Worm (Caenorhabditis elegans) whole organism, young adult: ENCODE results near the gene C48B4.3.

Experiments
- B0261.1 ChIP-seq: sonication (generic microtip); optimal IDR thresholded peaks from 2 replicates; lab custom pipeline; 2016; ENCODE audit warnings: mild to moderate bottlenecking, missing genetic modification characterization, moderate library complexity, missing compliant biosample characterization
- B0336.3 ChIP-seq: fragments of 200-800 bp; sonication (Bioruptor generic); IDR thresholded peaks from 2 replicates; pipeline ENCODE4 v1.3.6; 2022; ENCODE audit warnings: missing genetic modification characterization, missing compliant biosample characterization
- F22D6.2 ChIP-seq: sonication (generic microtip); optimal IDR thresholded peaks from 2 replicates; lab custom pipeline; 2016; ENCODE audit warnings: mild to moderate bottlenecking, missing genetic modification characterization, missing compliant biosample characterization
- F37B4.10 ChIP-seq: fragments of 200-800 bp; sonication (Bioruptor generic); IDR thresholded peaks from 2 replicates; pipeline ENCODE4 v1.3.6; 2022; ENCODE audit warnings: missing genetic modification characterization, missing compliant biosample characterization
- F52B5.7 ChIP-seq: sonication (generic microtip); optimal IDR thresholded peaks from 2 replicates; lab custom pipeline; 2016; ENCODE audit warnings: mild to moderate bottlenecking, missing genetic modification characterization, missing compliant biosample characterization
- Y53F4B.3 ChIP-seq: fragments of 200-800 bp; sonication (Bioruptor generic); IDR thresholded peaks from 2 replicates; pipeline ENCODE4 v1.3.6; 2022; ENCODE audit warnings: missing genetic modification reagents, missing genetic modification characterization, missing compliant biosample characterization
- Y67H2A.10 ChIP-seq: fragments of 200-800 bp; sonication (Bioruptor generic); conservative IDR thresholded peaks from 2 replicates; pipeline ENCODE4 v1.3.6; 2022; ENCODE audit warnings: missing genetic modification reagents, missing genetic modification characterization, missing compliant biosample characterization
- aptf-2 ChIP-seq: fragments of 200-800 bp; sonication (Bioruptor generic); conservative IDR thresholded peaks from 2 replicates; pipeline ENCODE4 v1.3.6; 2022; ENCODE audit warnings: missing genetic modification reagents, missing genetic modification characterization, missing compliant biosample characterization
- atf-7 ChIP-seq: sonication (generic microtip); optimal IDR thresholded peaks from 2 replicates; lab custom pipeline; 2017; ENCODE audit warnings: mild to moderate bottlenecking, missing genetic modification characterization, missing compliant biosample characterization
- athp-1 ChIP-seq: sonication (generic microtip); optimal IDR thresholded peaks from 2 replicates; lab custom pipeline; 2017; ENCODE audit warnings: mild to moderate bottlenecking, missing genetic modification characterization, missing compliant biosample characterization
- attf-3 ChIP-seq: fragments of 200-800 bp; sonication (Bioruptor generic); conservative IDR thresholded peaks from 2 replicates; pipeline ENCODE4 v1.3.6; 2022; ENCODE audit warnings: missing genetic modification reagents, missing genetic modification characterization, missing compliant biosample characterization
- bed-2 ChIP-seq: fragments of 200-800 bp; sonication (Bioruptor generic); IDR thresholded peaks from 2 replicates; pipeline ENCODE4 v1.3.6; 2022; ENCODE audit warnings: missing genetic modification reagents, missing genetic modification characterization, missing compliant biosample characterization
- ccch-3 ChIP-seq: fragments of 200-800 bp; sonication (Bioruptor generic); optimal IDR thresholded peaks from 2 replicates; lab custom pipeline; 2018; ENCODE audit warnings: mild to moderate bottlenecking, missing genetic modification characterization, missing compliant biosample characterization
- ceh-100 ChIP-seq: fragments of 200-800 bp; sonication (Bioruptor generic); IDR thresholded peaks from 2 replicates; pipeline ENCODE4 v1.3.6; 2022; ENCODE audit warnings: missing genetic modification reagents, missing genetic modification characterization, missing compliant biosample characterization
- ceh-79 ChIP-seq: sonication (generic microtip); optimal IDR thresholded peaks from 2 replicates; lab custom pipeline; 2017; ENCODE audit warnings: mild to moderate bottlenecking, missing genetic modification characterization, missing compliant biosample characterization
- chd-7 ChIP-seq: sonication (generic microtip); optimal IDR thresholded peaks from 2 replicates; lab custom pipeline; 2016; ENCODE audit warnings: mild to moderate bottlenecking, missing genetic modification characterization, moderate library complexity, missing compliant biosample characterization
- dox-1 ChIP-seq: fragments of 200-800 bp; sonication (Bioruptor generic); IDR thresholded peaks from 2 replicates; pipeline ENCODE4 v1.3.6; 2022; ENCODE audit warnings: missing genetic modification reagents, missing genetic modification characterization, missing compliant biosample characterization
- efl-1 ChIP-seq: fragments of 150-350 bp; optimal IDR thresholded peaks from 2 replicates; lab custom pipeline; 2014; ENCODE audit warnings: missing biosample characterization, missing genetic modification reagents, missing genetic modification characterization
- egrh-3 ChIP-seq: fragments of 200-800 bp; sonication (Bioruptor generic); IDR thresholded peaks from 2 replicates; pipeline ENCODE4 v1.3.6; 2022; ENCODE audit warnings: missing genetic modification reagents, missing genetic modification characterization, missing compliant biosample characterization
- fkh-3 ChIP-seq: sonication (generic microtip); optimal IDR thresholded peaks from 2 replicates; lab custom pipeline; 2016; ENCODE audit warnings: mild to moderate bottlenecking, missing genetic modification characterization, missing compliant biosample characterization
- him-1 ChIP-seq: sonication (generic microtip); optimal IDR thresholded peaks from 2 replicates; lab custom pipeline; 2016; ENCODE audit warnings: missing genotype, missing genetic modification reagents, missing genetic modification characterization, missing compliant biosample characterization
- hlh-26 ChIP-seq: fragments of 200-800 bp; sonication (Bioruptor generic); conservative IDR thresholded peaks from 2 replicates; pipeline ENCODE4 v1.3.6; 2022; ENCODE audit warnings: missing genetic modification reagents, missing genetic modification characterization, missing compliant biosample characterization
- hsf-1 ChIP-seq: fragments of 200-800 bp; sonication (Bioruptor generic); IDR thresholded peaks from 2 replicates; pipeline ENCODE4 v1.3.6; 2022; ENCODE audit warnings: missing genetic modification reagents, missing genetic modification characterization, missing compliant biosample characterization
- lin-26 ChIP-seq: fragments of 200-800 bp; sonication (Bioruptor generic); IDR thresholded peaks from 2 replicates; pipeline ENCODE4 v1.3.6; 2022; ENCODE audit warnings: missing genetic modification reagents, missing genetic modification characterization, missing compliant biosample characterization
- lsl-1 ChIP-seq: fragments of 200-800 bp; sonication (Bioruptor generic); optimal IDR thresholded peaks from 2 replicates; lab custom pipeline; 2018; ENCODE audit warnings: mild to moderate bottlenecking, missing genetic modification characterization, moderate library complexity, missing compliant biosample characterization
- lsy-27 ChIP-seq: sonication (generic microtip); optimal IDR thresholded peaks from 2 replicates; lab custom pipeline; 2017; ENCODE audit warnings: missing genetic modification characterization, mild to moderate bottlenecking, missing compliant biosample characterization, antibody characterized with exemption, missing genotype, borderline replicate concordance; ENCODE audit not compliant: insufficient read depth
- madf-6 ChIP-seq: fragments of 200-800 bp; sonication (Bioruptor generic); IDR thresholded peaks from 2 replicates; pipeline ENCODE4 v1.3.6; 2022; ENCODE audit warnings: missing genetic modification reagents, missing genetic modification characterization, missing compliant biosample characterization
- madf-8 ChIP-seq: fragments of 200-800 bp; sonication (Bioruptor generic); conservative IDR thresholded peaks from 2 replicates; pipeline ENCODE4 v1.3.6; 2022; ENCODE audit warnings: missing genetic modification reagents, missing genetic modification characterization, missing compliant biosample characterization
- mes-4 ChIP-seq: sonication (generic microtip); optimal IDR thresholded peaks from 2 replicates; lab custom pipeline; 2016; ENCODE audit warnings: missing genotype, missing genetic modification characterization, missing compliant biosample characterization
- nfyb-1 ChIP-seq: fragments of 200-800 bp; sonication (Bioruptor generic); IDR thresholded peaks from 2 replicates; pipeline ENCODE4 v1.3.6; 2022; ENCODE audit warnings: missing genetic modification reagents, missing genetic modification characterization, missing compliant biosample characterization
- nhr-80 ChIP-seq: sonication (generic microtip); optimal IDR thresholded peaks from 2 replicates; lab custom pipeline; 2016; ENCODE audit warnings: missing genetic modification characterization, missing compliant biosample characterization
- nhr-90 ChIP-seq: sonication (generic microtip); optimal IDR thresholded peaks from 2 replicates; lab custom pipeline; 2016; ENCODE audit warnings: missing genotype, mild to moderate bottlenecking, missing genetic modification characterization, missing compliant biosample characterization
- rcor-1 ChIP-seq: fragments of 200-800 bp; sonication (Bioruptor generic); IDR thresholded peaks from 2 replicates; pipeline ENCODE4 v1.3.6; 2022; ENCODE audit warnings: missing genetic modification reagents, missing genetic modification characterization, missing compliant biosample characterization
- repo-1 ChIP-seq: sonication (generic microtip); optimal IDR thresholded peaks from 2 replicates; lab custom pipeline; 2017; ENCODE audit warnings: mild to moderate bottlenecking, missing genetic modification characterization, missing compliant biosample characterization
- rpc-1 ChIP-seq, 2 experiments: fragments of 150-350 bp in 1 of 2; sonication (generic microtip) in 1 of 2; optimal IDR thresholded peaks; 2 replicates each; lab custom pipeline; 2014 to 2018; ENCODE audit warnings: missing biosample characterization in 1 of 2, missing genetic modification characterization in 1 of 2, missing genetic modification reagents in 1 of 2, missing genotype in 1 of 2
- sdz-38 ChIP-seq: sonication (generic microtip); optimal IDR thresholded peaks from 2 replicates; lab custom pipeline; 2016; ENCODE audit warnings: missing genotype, missing genetic modification characterization, missing compliant biosample characterization
- sea-2 ChIP-seq: fragments of 200-800 bp; sonication (Bioruptor generic); IDR thresholded peaks from 2 replicates; pipeline ENCODE4 v1.3.6; 2022; ENCODE audit warnings: missing genetic modification characterization, missing compliant biosample characterization
- snpc-1.1 ChIP-seq: sonication (generic microtip); optimal IDR thresholded peaks from 2 replicates; lab custom pipeline; 2017; ENCODE audit warnings: missing genetic modification characterization, mild to moderate bottlenecking, missing compliant biosample characterization, antibody characterized with exemption, moderate library complexity, missing genotype, missing genetic modification reagents; ENCODE audit not compliant: insufficient read depth
- snpc-1.3 ChIP-seq: sonication (generic microtip); optimal IDR thresholded peaks from 2 replicates; lab custom pipeline; 2017; ENCODE audit warnings: missing genetic modification characterization, mild to moderate bottlenecking, missing compliant biosample characterization, antibody characterized with exemption, moderate library complexity, missing genotype, missing genetic modification reagents; ENCODE audit not compliant: insufficient read depth
- snpc-3.4 ChIP-seq: sonication (generic microtip); optimal IDR thresholded peaks from 2 replicates; lab custom pipeline; 2017; ENCODE audit warnings: missing genetic modification characterization, mild to moderate bottlenecking, missing compliant biosample characterization, antibody characterized with exemption, moderate library complexity, missing genotype, missing genetic modification reagents
- sptf-2 ChIP-seq: fragments of 200-800 bp; sonication (Bioruptor generic); optimal IDR thresholded peaks from 2 replicates; lab custom pipeline; 2018; ENCODE audit warnings: mild to moderate bottlenecking, missing genetic modification characterization, missing compliant biosample characterization
- tbx-9 ChIP-seq: sonication (generic microtip); optimal IDR thresholded peaks from 2 replicates; lab custom pipeline; 2016; ENCODE audit warnings: borderline replicate concordance, missing genetic modification characterization, inconsistent platforms, missing compliant biosample characterization
- tlf-1 ChIP-seq: fragments of 200-800 bp; sonication (Bioruptor generic); optimal IDR thresholded peaks from 2 replicates; lab custom pipeline; 2018; ENCODE audit warnings: mild to moderate bottlenecking, missing genetic modification characterization, missing compliant biosample characterization
- zfh-2 ChIP-seq: fragments of 200-800 bp; sonication (Bioruptor generic); conservative IDR thresholded peaks from 2 replicates; pipeline ENCODE4 v1.3.6; 2022; ENCODE audit warnings: missing genetic modification reagents, missing genetic modification characterization, missing compliant biosample characterization
- ztf-28 ChIP-seq: fragments of 200-800 bp; sonication (Bioruptor generic); IDR thresholded peaks from 2 replicates; pipeline ENCODE4 v1.3.6; 2022; ENCODE audit warnings: missing genetic modification reagents, missing genetic modification characterization, missing compliant biosample characterization
- ztf-3 ChIP-seq: fragments of 200-800 bp; sonication (Bioruptor generic); optimal IDR thresholded peaks from 2 replicates; lab custom pipeline; 2018; ENCODE audit warnings: mild to moderate bottlenecking, missing genetic modification characterization, missing compliant biosample characterization
- ztf-6 ChIP-seq: fragments of 200-800 bp; sonication (Bioruptor generic); IDR thresholded peaks from 2 replicates; pipeline ENCODE4 v1.3.6; 2022; ENCODE audit warnings: missing genetic modification reagents, missing genetic modification characterization, missing compliant biosample characterization

The C48B4.3 gene

ce11 chrIII:9568451-9568850, 13.7 kb downstream of the C48B4.3 start, which contains the start of gene C48B4.13:
Gene C48B4.13 (plus strand): TSS chrIII:9568751.
- TF ChIP-seq rpc-1 (optimal IDR thresholded peaks at IDR 0.05; lab: Kevin White, UChicago) (no peak), rpc-1 (tag; optimal IDR thresholded peaks at IDR 0.05; lab: Kevin White, UChicago) (no peak), fkh-3 (tag; lab: Kevin White, UChicago) (no peak), repo-1 (tag; lab: Kevin White, UChicago) (no peak), B0261.1 (tag; lab: Kevin White, UChicago) (no peak), sdz-38 (tag; lab: Kevin White, UChicago) (no peak), madf-8 (GFP tag; lab: Robert Waterston, UW) (no peak), sea-2 (GFP tag; lab: Robert Waterston, UW) (no peak), B0336.3 (GFP tag; lab: Robert Waterston, UW) (no peak), hsf-1 (no peak), mes-4 (tag; lab: Kevin White, UChicago) (no peak), ceh-100 (no peak), ztf-6 (no peak), athp-1 (tag; lab: Kevin White, UChicago) (no peak), nhr-90 (tag; lab: Kevin White, UChicago) (no peak), F22D6.2 (tag; lab: Kevin White, UChicago) (no peak), madf-6 (no peak), atf-7 (tag; lab: Kevin White, UChicago) (no peak)
- TF ChIP-seq, all 124 proteins: peak for 0

DNA sequence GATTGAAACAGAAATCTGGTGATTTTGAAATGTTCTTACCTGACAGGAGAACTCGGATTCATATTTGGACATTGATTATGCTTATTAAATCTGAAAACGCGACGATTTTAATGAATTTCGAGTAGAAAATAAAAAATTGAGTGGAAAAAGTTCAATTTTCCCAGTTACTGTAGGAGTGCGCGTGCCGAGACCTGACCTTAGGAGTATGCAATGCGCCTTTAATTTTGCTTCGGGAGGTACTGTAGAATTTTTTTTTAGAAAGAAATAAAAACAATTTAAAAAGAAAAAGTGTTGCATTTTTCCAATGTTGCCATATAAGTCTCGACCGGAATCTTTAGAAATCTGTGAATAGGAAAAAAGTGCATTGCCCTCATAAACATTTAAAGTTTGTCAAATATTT, 16.2 kb downstream of the C48B4.3 start, which contains the start of gene C48B4.11:
C48B4.11 (minus strand) TSS at position 143 of the 400 bp plus-strand sequence.
- TF ChIP-seq Y67H2A.10 (no peak), lsl-1 (GFP tag; lab: Kevin White, UChicago) (peak; percentile 93), F37B4.10 (no peak), rcor-1 (GFP tag; lab: Robert Waterston, UW) (no peak), ztf-28 (no peak), him-1 (tag; lab: Kevin White, UChicago) (peak; percentile 48), egrh-3 (GFP tag; lab: Robert Waterston, UW) (no peak), tbx-9 (tag; lab: Kevin White, UChicago) (no peak), snpc-1.3 (tag; lab: Kevin White, UChicago) (no peak), snpc-1.1 (tag; lab: Kevin White, UChicago) (no peak), dox-1 (GFP tag; lab: Robert Waterston, UW) (0 out of 2 replicates have a peak, but pooled peaks have one; percentile 20), hlh-26 (GFP tag; lab: Robert Waterston, UW) (no peak), bed-2 (GFP tag; lab: Robert Waterston, UW) (no peak), chd-7 (tag; lab: Kevin White, UChicago) (no peak), hsf-1 (no peak), ccch-3 (GFP tag; lab: Kevin White, UChicago) (no peak), aptf-2 (GFP tag; lab: Robert Waterston, UW) (no peak), rpc-1 (optimal IDR thresholded peaks at IDR 0.05; lab: Kevin White, UChicago) (no peak), rpc-1 (tag; optimal IDR thresholded peaks at IDR 0.05; lab: Kevin White, UChicago) (no peak), madf-8 (GFP tag; lab: Robert Waterston, UW) (peak; percentile 61), F52B5.7 (tag; lab: Kevin White, UChicago) (no peak), snpc-3.4 (no peak), efl-1 (peak; percentile 12), lsy-27 (tag; lab: Kevin White, UChicago) (no peak), attf-3 (GFP tag; lab: Robert Waterston, UW) (no peak), Y53F4B.3 (GFP tag; lab: Robert Waterston, UW) (no peak), sptf-2 (GFP tag; lab: Kevin White, UChicago) (no peak), zfh-2 (GFP tag; lab: Robert Waterston, UW) (no peak), nhr-80 (tag; lab: Kevin White, UChicago) (no peak), tlf-1 (GFP tag; lab: Kevin White, UChicago) (no peak), ceh-79 (tag; lab: Kevin White, UChicago) (no peak), nfyb-1 (no peak), athp-1 (tag; lab: Kevin White, UChicago) (no peak), lin-26 (GFP tag; lab: Robert Waterston, UW) (no peak), ztf-3 (no peak), madf-6 (peak; percentile 82)
